Worm (Caenorhabditis elegans): ENCODE results near the gene nhr-110.
A peak's percentile ranks its signal among the peaks of the same experiment; 100 is the strongest.

nhr-110 gene

ce11 chrV:1578572-1579230 lies 45.5 kb downstream of the nhr-110 start:
- TF ChIP-seq set-16 (GFP tag; IDR thresholded peaks at IDR 0.05) (no peak), madf-5 (GFP tag; IDR thresholded peaks at IDR 0.05) (0 out of 4 replicates have a peak, but pooled peaks of 1 of the 2 experiments have one; percentile 12), daf-16 (GFP tag; optimal IDR thresholded peaks at IDR 0.05) (no peak), daf-16 (tag; optimal IDR thresholded peaks at IDR 0.05) (no peak), nhr-25 (tag; optimal IDR thresholded peaks at IDR 0.05; ENCODE audit: borderline replicate concordance, insufficient read depth) (no peak)

DNA sequence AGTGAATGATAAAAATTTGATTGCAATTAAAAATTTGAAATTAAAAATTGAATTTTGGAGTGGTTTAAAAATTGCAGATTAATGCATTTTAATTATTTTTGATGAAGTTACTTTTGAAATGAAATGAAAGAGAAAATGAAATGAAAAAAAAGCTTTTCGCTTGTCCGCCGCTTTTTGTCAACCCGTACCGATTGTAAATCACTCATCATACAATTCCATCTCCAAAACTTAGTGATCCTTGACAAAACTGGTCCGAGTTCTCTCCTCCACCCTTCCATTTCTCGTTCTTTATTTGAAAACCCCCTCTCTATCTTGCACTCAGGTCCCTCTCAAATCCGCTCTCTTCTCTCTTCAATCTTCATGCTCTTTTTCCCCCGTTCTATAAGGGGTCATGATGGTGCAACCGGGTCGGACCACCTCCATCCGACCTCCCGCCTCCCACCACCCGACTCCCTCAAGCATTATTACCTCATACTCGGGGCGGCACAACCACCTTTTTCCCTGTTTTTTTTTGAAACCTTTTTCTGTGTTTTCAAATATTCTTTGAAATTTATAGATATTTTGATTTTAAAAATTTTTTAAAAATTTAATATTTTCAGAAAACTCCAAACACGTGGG lies 47.0 kb downstream of the nhr-110 start:
- TF ChIP-seq Y105C5A.15 (GFP tag; IDR thresholded peaks at IDR 0.05) (no peak), nhr-102 (tag; optimal IDR thresholded peaks at IDR 0.05) (no peak), lim-7 (GFP tag; IDR thresholded peaks at IDR 0.05) (no peak), unc-62 (GFP tag; optimal IDR thresholded peaks at IDR 0.05 in 1 of 2) (peak in 1 of 2 experiments; percentile 36), unc-62 (tag; optimal IDR thresholded peaks at IDR 0.05) (no peak), ces-1 (GFP tag; optimal IDR thresholded peaks at IDR 0.05) (no peak), set-16 (GFP tag; IDR thresholded peaks at IDR 0.05) (peak; percentile 27; the same call in 1 of the 2 replicates), Y75B8A.6 (GFP tag; IDR thresholded peaks at IDR 0.05) (no peak), spr-3 (GFP tag; optimal IDR thresholded peaks at IDR 0.05) (no peak), unc-130 (GFP tag; optimal IDR thresholded peaks at IDR 0.05) (no peak), aha-1 (tag) (peak; percentile 94), F26F4.8 (GFP tag; conservative IDR thresholded peaks at IDR 0.05) (no peak), unc-39 (tag; optimal IDR thresholded peaks at IDR 0.05) (no peak), mxl-3 (GFP tag; optimal IDR thresholded peaks at IDR 0.05) (no peak), ZK337.2 (GFP tag; IDR thresholded peaks at IDR 0.05) (no peak)

DNA sequence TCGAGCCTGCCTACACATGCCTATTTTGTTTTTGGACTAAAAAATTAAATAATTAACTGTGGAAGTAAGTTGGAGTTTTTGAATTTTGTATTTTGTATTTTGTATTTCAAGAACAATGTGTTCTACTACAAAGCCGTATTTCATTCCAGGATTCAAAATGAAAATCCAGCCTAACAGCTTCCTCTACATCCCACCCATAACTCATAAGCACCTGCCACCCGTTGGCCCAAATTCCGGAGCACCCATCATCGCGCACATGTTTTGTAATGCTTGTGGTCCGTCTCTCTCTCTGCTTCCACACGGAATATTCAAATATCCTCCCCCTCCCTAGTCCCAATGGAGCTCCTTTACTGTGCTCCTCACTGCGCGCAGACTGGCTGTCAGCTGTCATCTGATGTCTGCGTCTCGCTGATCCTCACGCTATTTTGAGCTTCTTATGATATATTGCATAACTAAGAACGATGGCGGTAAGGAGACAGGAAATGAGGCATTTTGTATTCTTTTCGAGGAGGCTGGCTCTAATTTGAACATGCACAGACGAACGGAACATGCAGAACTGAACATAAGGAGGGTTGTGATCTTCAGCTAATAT lies 48.7 kb downstream of the nhr-110 start:
- peak in 1 of 2 experiments; percentile 91 for TF ChIP-seq unc-62 (GFP tag; optimal IDR thresholded peaks at IDR 0.05 in 1 of 2)
- TF ChIP-seq unc-62 (tag; optimal IDR thresholded peaks at IDR 0.05), result no peak
- no peak for TF ChIP-seq ztf-11 (tag; optimal IDR thresholded peaks at IDR 0.05)

- TF ChIP-seq mxl-2 (GFP tag; conservative IDR thresholded peaks at IDR 0.05) (no peak), lin-38 (GFP tag; IDR thresholded peaks at IDR 0.05) (no peak), unc-62 (GFP tag; optimal IDR thresholded peaks at IDR 0.05 in 1 of 2) (peak in 1 of 2 experiments; percentile 41), unc-62 (tag; optimal IDR thresholded peaks at IDR 0.05) (no peak), zfp-3 (GFP tag; conservative IDR thresholded peaks at IDR 0.05) (no peak), saeg-2 (GFP tag; IDR thresholded peaks at IDR 0.05) (no peak), sdz-12 (GFP tag; optimal IDR thresholded peaks at IDR 0.05) (no peak), aha-1 (tag) (peak; percentile 79), spr-1 (tag; optimal IDR thresholded peaks at IDR 0.05) (no peak)
Observed at ce11 chrV:1574599-1574998, 49.6 kb downstream of the nhr-110 start.

DNA sequence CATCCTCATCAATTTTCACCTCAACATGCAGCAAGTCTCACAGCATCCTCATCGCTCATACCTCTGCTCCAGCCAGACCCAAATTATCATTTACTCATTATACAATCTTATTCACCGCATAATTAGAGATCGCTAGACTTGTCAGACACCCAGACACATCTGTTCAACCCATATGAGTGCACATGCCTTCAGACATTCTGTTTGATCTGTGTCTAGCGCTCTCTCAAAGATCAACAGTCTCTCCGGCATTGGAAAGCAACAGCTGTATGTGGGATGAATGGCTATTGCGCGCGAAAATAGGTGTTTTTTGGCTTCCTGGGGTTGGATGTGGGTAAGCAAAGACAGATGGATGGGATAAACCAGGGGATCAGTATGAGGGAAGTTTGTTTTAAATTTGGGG lies 51.7 kb downstream of the nhr-110 start:
- TF ChIP-seq mes-2 (tag; optimal IDR thresholded peaks at IDR 0.05; ENCODE audit: poor library complexity, severe bottlenecking) (no peak), dmd-9 (GFP tag; IDR thresholded peaks at IDR 0.05) (0 out of 2 replicates have a peak, but pooled peaks have one; percentile 26)

Data from whole organism, L4 larva.